Fruit fly (Drosophila melanogaster): Measurements from ENCODE around the gene CG8202.

CG8202 gene

dm6 chr3R:8731597-8732263, at the start of gene CG8202, which contains the start of gene M1BP:
Gene CG8202 (plus strand): TSS chr3R:8732091.
Gene M1BP (minus strand): TSS chr3R:8731698.
- peak; percentile 58 for TF ChIP-seq HLH3B (GFP tag; IDR thresholded peaks at IDR 0.05)
- TF ChIP-seq CG31224 (GFP tag; IDR thresholded peaks at IDR 0.05), result peak; percentile 52
- no peak; the same call in 1 of the 2 replicates for TF ChIP-seq Gsc (GFP tag; IDR thresholded peaks at IDR 0.05)
- peak; percentile 94 for TF ChIP-seq CG12659 (GFP tag; optimal IDR thresholded peaks at IDR 0.05)
- peak; percentile 85 for TF ChIP-seq Ptx1 (GFP tag; IDR thresholded peaks at IDR 0.05)
- peak; percentile 91 for TF ChIP-seq az2 (GFP tag; optimal IDR thresholded peaks at IDR 0.05)
- TF ChIP-seq CG7745 (tag; optimal IDR thresholded peaks at IDR 0.05), result no peak
- TF ChIP-seq jigr1 (GFP tag; IDR thresholded peaks at IDR 0.05), result 0 out of 3 replicates have a peak, but pooled peaks have one; percentile 42
- TF ChIP-seq ken (GFP tag; IDR thresholded peaks at IDR 0.05), result peak; percentile 78; the same call in 2 of the 3 replicates
- TF ChIP-seq kay (GFP tag; optimal IDR thresholded peaks at IDR 0.05), result peak; percentile 49
- no peak for TF ChIP-seq Dll (GFP tag; IDR thresholded peaks at IDR 0.05; ENCODE audit: partially characterized antibody)
- TF ChIP-seq CG5953 (GFP tag; IDR thresholded peaks at IDR 0.05), result no peak
- TF ChIP-seq scrt (GFP tag; optimal IDR thresholded peaks at IDR 0.05), result peak; percentile 21
- peak; percentile 91 for TF ChIP-seq CG10267 (tag; optimal IDR thresholded peaks at IDR 0.05)
- no peak for TF ChIP-seq eve (GFP tag; optimal IDR thresholded peaks at IDR 0.05)
- peak; percentile 66 for TF ChIP-seq exex (tag; optimal IDR thresholded peaks at IDR 0.05)
- no peak for TF ChIP-seq ftz-f1 (GFP tag; optimal IDR thresholded peaks at IDR 0.05)
- TF ChIP-seq chn (GFP tag; optimal IDR thresholded peaks at IDR 0.05), result peak; percentile 58
- TF ChIP-seq NfI (GFP tag; optimal IDR thresholded peaks at IDR 0.05), result peak; percentile 92
- TF ChIP-seq Mad (GFP tag; optimal IDR thresholded peaks at IDR 0.05), result peak; percentile 70
- TF ChIP-seq Dip3 (GFP tag; optimal IDR thresholded peaks at IDR 0.05), result peak; percentile 13
- peak; percentile 89 for TF ChIP-seq twi (tag; optimal IDR thresholded peaks at IDR 0.05)
- peak; percentile 83 for TF ChIP-seq fd3F (GFP tag; optimal IDR thresholded peaks at IDR 0.05)
- peak; percentile 86 for TF ChIP-seq CG34422 (GFP tag; IDR thresholded peaks at IDR 0.05)
- no peak for TF ChIP-seq sima (GFP tag; optimal IDR thresholded peaks at IDR 0.05)
- TF ChIP-seq CG16815 (GFP tag; optimal IDR thresholded peaks at IDR 0.05), result peak; percentile 86
- 0 out of 2 replicates have a peak, but pooled peaks have one; percentile 40 for TF ChIP-seq Rx (GFP tag; IDR thresholded peaks at IDR 0.05)
- peak; percentile 13 for TF ChIP-seq NC2β (GFP tag; optimal IDR thresholded peaks at IDR 0.05)
- TF ChIP-seq CG6791 (GFP tag; IDR thresholded peaks at IDR 0.05; ENCODE audit: partially characterized antibody), result no peak
- peak; percentile 93 for TF ChIP-seq CG18619 (GFP tag; optimal IDR thresholded peaks at IDR 0.05)
- TF ChIP-seq CG14667 (GFP tag; IDR thresholded peaks at IDR 0.05), result peak; percentile 77
- peak; percentile 70 for TF ChIP-seq pnt (GFP tag; optimal IDR thresholded peaks at IDR 0.05)
- TF ChIP-seq PHDP (tag; optimal IDR thresholded peaks at IDR 0.05), result peak; percentile 91
- TF ChIP-seq CG12391 (tag; optimal IDR thresholded peaks at IDR 0.05), result peak; percentile 95
- peak; percentile 96 for TF ChIP-seq CG9727 (GFP tag; optimal IDR thresholded peaks at IDR 0.05)
- no peak for TF ChIP-seq cg (GFP tag; optimal IDR thresholded peaks at IDR 0.05)
- no peak for TF ChIP-seq Vsx1 (GFP tag; optimal IDR thresholded peaks at IDR 0.05)
- peak; percentile 77 for TF ChIP-seq trh (GFP tag; optimal IDR thresholded peaks at IDR 0.05)
- TF ChIP-seq CG4328 (GFP tag; optimal IDR thresholded peaks at IDR 0.05), result peak; percentile 91
- peak; percentile 72; the same call in 1 of the 3 replicates for TF ChIP-seq CG11093 (GFP tag; IDR thresholded peaks at IDR 0.05)
- peak; percentile 81 for TF ChIP-seq lilli (GFP tag; optimal IDR thresholded peaks at IDR 0.05)
- peak; percentile 59; the same call in 1 of the 3 replicates for TF ChIP-seq H15 (GFP tag; IDR thresholded peaks at IDR 0.05)
- TF ChIP-seq zen2 (GFP tag; IDR thresholded peaks at IDR 0.05; ENCODE audit: partially characterized antibody), result no peak
- TF ChIP-seq Eip74EF (GFP tag; optimal IDR thresholded peaks at IDR 0.05), result no peak
- peak; percentile 94 for TF ChIP-seq phol (tag; optimal IDR thresholded peaks at IDR 0.05)
- TF ChIP-seq CG1602 (GFP tag; optimal IDR thresholded peaks at IDR 0.05), result peak; percentile 88
- TF ChIP-seq kah (GFP tag; optimal IDR thresholded peaks at IDR 0.05), result peak; percentile 85
- TF ChIP-seq pho (GFP tag; optimal IDR thresholded peaks at IDR 0.05), result peak; percentile 59
- TF ChIP-seq Med (GFP tag), result peak; percentile 89

Measured in whole organism, embryonic.